Fruit fly (Drosophila melanogaster) whole organism, adult: ENCODE measurements around the gene CG9951.

Source experiments
- CG11617 ChIP-seq: fragments of 200-800 bp; sonication (Bioruptor generic); optimal IDR thresholded peaks from 2 replicates; lab custom pipeline; 2017; ENCODE audit warnings: mild to moderate bottlenecking, missing biosample characterization, missing genetic modification reagents, missing genetic modification characterization
- CG5204 ChIP-seq: fragments of 200-800 bp; sonication (Bioruptor generic); optimal IDR thresholded peaks from 2 replicates; lab custom pipeline; 2016; ENCODE audit warnings: missing biosample characterization, missing genetic modification characterization
- CG7101 ChIP-seq: fragments of 200-800 bp; sonication (Bioruptor generic); optimal IDR thresholded peaks from 2 replicates; lab custom pipeline; 2018; ENCODE audit warnings: missing biosample characterization, mild to moderate bottlenecking, missing genetic modification characterization, moderate library complexity
- Mnt ChIP-seq: fragments of 200-800 bp; sonication (Bioruptor generic); optimal IDR thresholded peaks from 2 replicates; lab custom pipeline; 2016; ENCODE audit warnings: missing biosample characterization, mild to moderate bottlenecking, missing genetic modification characterization
- kay ChIP-seq: fragments of 200-800 bp; sonication (Bioruptor generic); peaks from one replicate; lab custom pipeline; 2016; ENCODE audit warnings: missing biosample characterization, missing genetic modification characterization, borderline replicate concordance

- TF ChIP-seq CG7101 (tag; lab: Kevin White, UChicago) (peak; percentile 25), CG11617 (GFP tag; lab: Kevin White, UChicago) (no peak), kay (GFP tag; lab: Kevin White, UChicago) (no peak), Mnt (GFP tag; lab: Kevin White, UChicago) (no peak), CG5204 (no peak)
These were observed 9.2 kb upstream of the CG9951 start, which contains the start of gene sina for dm6 chr3L:16853533-16854386.
